Fruit fly (Drosophila melanogaster) whole organism: Measurements from ENCODE around the gene AspRS-m.

Source experiments
- CG8478 ChIP-seq: fragments of >200 bp; optimal IDR thresholded peaks from 2 replicates; lab custom pipeline; 2018; ENCODE audit warnings: inconsistent platforms
- Dll ChIP-seq: fragments of >200 bp; optimal IDR thresholded peaks from 2 replicates; lab custom pipeline; 2017
- psq ChIP-seq: fragments of >200 bp; optimal IDR thresholded peaks from 2 replicates; lab custom pipeline; 2017

DNA sequence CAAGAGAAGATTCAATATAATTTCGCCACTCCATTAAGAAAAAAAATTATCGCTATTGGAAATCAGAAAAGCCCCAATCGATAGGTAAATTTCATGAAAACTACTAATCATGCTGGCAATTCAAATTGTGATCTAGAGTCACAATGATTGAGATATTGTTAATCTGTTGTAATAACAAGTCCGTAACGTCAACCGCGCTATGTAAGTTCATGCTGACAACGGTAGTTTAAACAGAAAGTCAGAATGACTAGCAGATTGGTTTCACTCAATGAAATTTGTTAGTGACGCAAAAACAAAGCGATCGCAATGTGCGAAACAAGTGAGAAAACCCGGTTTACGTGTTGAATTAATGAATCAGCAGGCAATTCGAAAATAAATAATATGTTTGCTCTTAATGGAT, 30.3 kb downstream of the AspRS-m start:
- TF ChIP-seq CG8478 (lab: Kevin White, UChicago) (no peak), psq (lab: Kevin White, UChicago) (no peak), Dll (no peak)
